Worm (Caenorhabditis elegans) whole organism, L1 larva: ENCODE measurements around the gene T09A12.1.

Experiments
- C04F5.9 ChIP-seq: sonication (generic microtip); optimal IDR thresholded peaks from 2 replicates; lab custom pipeline; 2016; ENCODE audit warnings: missing genetic modification characterization, missing compliant biosample characterization
- F16B12.6 ChIP-seq: fragments of 150-350 bp; optimal IDR thresholded peaks from 2 replicates; lab custom pipeline; 2014; ENCODE audit warnings: missing biosample characterization, missing genetic modification characterization
- aha-1 ChIP-seq: fragments of 150-350 bp; optimal IDR thresholded peaks from 2 replicates; lab custom pipeline; 2014; ENCODE audit warnings: missing biosample characterization, missing genetic modification characterization
- alr-1 ChIP-seq: fragments of 200-800 bp; sonication (Bioruptor generic); optimal IDR thresholded peaks from 2 replicates; lab custom pipeline; 2018; ENCODE audit warnings: borderline replicate concordance, mild to moderate bottlenecking, missing genetic modification characterization, missing compliant biosample characterization
- ceh-63 ChIP-seq: fragments of 200-800 bp; sonication (Bioruptor generic); optimal IDR thresholded peaks from 2 replicates; lab custom pipeline; 2018; ENCODE audit warnings: mild to moderate bottlenecking, missing genetic modification characterization, missing compliant biosample characterization
- ceh-82 ChIP-seq, 3 experiments: fragments of 150-350 bp in 1 of 3; sonication (generic microtip) in 2 of 3; optimal IDR thresholded peaks; 2 replicates each; lab custom pipeline; 2014 to 2017; ENCODE audit warnings: missing biosample characterization in 3 of 3, missing genetic modification characterization in 3 of 3
- ceh-90 ChIP-seq: sonication (generic microtip); optimal IDR thresholded peaks from 2 replicates; lab custom pipeline; 2016; ENCODE audit warnings: missing genetic modification characterization, missing compliant biosample characterization
- ces-1 ChIP-seq: fragments of 150-350 bp; optimal IDR thresholded peaks from 2 replicates; lab custom pipeline; 2014; ENCODE audit warnings: missing biosample characterization, missing genetic modification reagents, missing genetic modification characterization
- egl-13 ChIP-seq: sonication (generic microtip); optimal IDR thresholded peaks from 2 replicates; lab custom pipeline; 2016; ENCODE audit warnings: missing genotype, missing genetic modification reagents, missing genetic modification characterization, missing compliant biosample characterization
- ets-5 ChIP-seq: fragments of 200-800 bp; sonication (Bioruptor generic); IDR thresholded peaks from 2 replicates; pipeline ENCODE4 v1.3.6; 2022; ENCODE audit warnings: missing genetic modification characterization, missing compliant biosample characterization
- fkh-8 ChIP-seq: sonication (generic microtip); optimal IDR thresholded peaks from 2 replicates; lab custom pipeline; 2016; ENCODE audit warnings: mild to moderate bottlenecking, missing genetic modification characterization, missing compliant biosample characterization
- fos-1 ChIP-seq: fragments of 150-350 bp; optimal IDR thresholded peaks from 2 replicates; lab custom pipeline; 2014; ENCODE audit warnings: missing biosample characterization, missing genetic modification characterization
- hlh-17 ChIP-seq: fragments of 200-800 bp; sonication (Bioruptor generic); optimal IDR thresholded peaks from 2 replicates; lab custom pipeline; 2018; ENCODE audit warnings: missing genetic modification characterization, mild to moderate bottlenecking, missing compliant biosample characterization, moderate library complexity, borderline replicate concordance
- hlh-4 ChIP-seq: sonication (generic microtip); optimal IDR thresholded peaks from 2 replicates; lab custom pipeline; 2016; ENCODE audit warnings: mild to moderate bottlenecking, missing genetic modification characterization, missing compliant biosample characterization
- hpl-2 ChIP-seq: fragments of 150-350 bp; optimal IDR thresholded peaks from 2 replicates; lab custom pipeline; 2014; ENCODE audit warnings: missing biosample characterization, missing genetic modification reagents, missing genetic modification characterization
- irx-1 ChIP-seq: sonication (generic microtip); optimal IDR thresholded peaks from 2 replicates; lab custom pipeline; 2016; ENCODE audit warnings: missing genetic modification characterization, missing compliant biosample characterization
- jun-1 ChIP-seq: fragments of 150-350 bp; optimal IDR thresholded peaks from 2 replicates; lab custom pipeline; 2014; ENCODE audit warnings: missing biosample characterization, missing genetic modification reagents, missing genetic modification characterization
- lin-35 ChIP-seq, 2 experiments: fragments of 150-350 bp; optimal IDR thresholded peaks; 2 replicates each; lab custom pipeline; 2014; ENCODE audit warnings: missing biosample characterization in 2 of 2, missing genetic modification characterization in 2 of 2, missing genetic modification reagents in 2 of 2
- lir-3 ChIP-seq: sonication (generic microtip); optimal IDR thresholded peaks from 2 replicates; lab custom pipeline; 2016; ENCODE audit warnings: mild to moderate bottlenecking, missing genetic modification characterization, moderate library complexity, missing compliant biosample characterization; ENCODE audit not compliant: poor library complexity
- mab-9 ChIP-seq: fragments of 200-800 bp; sonication (Bioruptor generic); IDR thresholded peaks from 2 replicates; pipeline ENCODE4 v1.3.6; 2022; ENCODE audit warnings: missing genetic modification reagents, missing genetic modification characterization, missing compliant biosample characterization
- mef-2 ChIP-seq: fragments of 150-350 bp; optimal IDR thresholded peaks from 2 replicates; lab custom pipeline; 2014; ENCODE audit warnings: missing biosample characterization, missing genetic modification characterization
- nhr-11 ChIP-seq: fragments of 150-350 bp; optimal IDR thresholded peaks from 2 replicates; lab custom pipeline; 2014; ENCODE audit warnings: missing biosample characterization, missing genetic modification characterization
- nhr-19 ChIP-seq: fragments of 200-800 bp; sonication (Bioruptor generic); conservative IDR thresholded peaks from 2 replicates; pipeline ENCODE4 v1.3.6; 2022; ENCODE audit warnings: missing genetic modification characterization, missing compliant biosample characterization
- nhr-20 ChIP-seq: sonication (generic microtip); optimal IDR thresholded peaks from 2 replicates; lab custom pipeline; 2016; ENCODE audit warnings: mild to moderate bottlenecking, missing genetic modification characterization, missing compliant biosample characterization
- nhr-28 ChIP-seq: fragments of 150-350 bp; optimal IDR thresholded peaks from 2 replicates; lab custom pipeline; 2014; ENCODE audit warnings: missing biosample characterization, missing genetic modification characterization
- nhr-47 ChIP-seq: sonication (generic microtip); optimal IDR thresholded peaks from 2 replicates; lab custom pipeline; 2016; ENCODE audit warnings: mild to moderate bottlenecking, missing genetic modification characterization, moderate library complexity, missing compliant biosample characterization
- nhr-71 ChIP-seq: sonication (generic microtip); optimal IDR thresholded peaks from 2 replicates; lab custom pipeline; 2016; ENCODE audit warnings: mild to moderate bottlenecking, missing genetic modification characterization, moderate library complexity, missing compliant biosample characterization
- nhr-76 ChIP-seq: sonication (generic microtip); optimal IDR thresholded peaks from 2 replicates; lab custom pipeline; 2017; ENCODE audit warnings: missing biosample characterization, missing genetic modification characterization
- nhr-77 ChIP-seq: fragments of 150-350 bp; optimal IDR thresholded peaks from 2 replicates; lab custom pipeline; 2014; ENCODE audit warnings: missing biosample characterization, missing genetic modification characterization
- pag-3 ChIP-seq: sonication (generic microtip); optimal IDR thresholded peaks from 2 replicates; lab custom pipeline; 2017; ENCODE audit warnings: missing genetic modification characterization, mild to moderate bottlenecking, missing compliant biosample characterization, antibody characterized with exemption, borderline replicate concordance; ENCODE audit not compliant: insufficient read depth
- pax-3 ChIP-seq: fragments of 200-800 bp; sonication (Bioruptor generic); optimal IDR thresholded peaks from 2 replicates; lab custom pipeline; 2018; ENCODE audit warnings: mild to moderate bottlenecking, missing genetic modification characterization, moderate library complexity, missing compliant biosample characterization
- pqm-1 ChIP-seq: sonication (generic microtip); optimal IDR thresholded peaks from 3 replicates; lab custom pipeline; 2017; ENCODE audit warnings: missing biosample characterization, missing genetic modification characterization
- snpc-4 ChIP-seq: fragments of 150-350 bp; optimal IDR thresholded peaks from 2 replicates; lab custom pipeline; 2014; ENCODE audit warnings: missing biosample characterization, missing genetic modification characterization
- snu-23 ChIP-seq: sonication (generic microtip); optimal IDR thresholded peaks from 2 replicates; lab custom pipeline; 2016; ENCODE audit warnings: missing genetic modification characterization, missing compliant biosample characterization
- sox-4 ChIP-seq: sonication (generic microtip); optimal IDR thresholded peaks from 2 replicates; lab custom pipeline; 2016; ENCODE audit warnings: missing genetic modification characterization, missing compliant biosample characterization
- sptf-1 ChIP-seq: fragments of 150-350 bp; optimal IDR thresholded peaks from 2 replicates; lab custom pipeline; 2014; ENCODE audit warnings: missing biosample characterization, missing genetic modification characterization
- tlp-1 ChIP-seq: fragments of 150-350 bp; optimal IDR thresholded peaks from 2 replicates; lab custom pipeline; 2014; ENCODE audit warnings: missing biosample characterization, missing genetic modification characterization
- unc-130 ChIP-seq: fragments of 150-350 bp; optimal IDR thresholded peaks from 2 replicates; lab custom pipeline; 2017; ENCODE audit warnings: missing biosample characterization, missing genetic modification characterization, inconsistent platforms
- xbp-1 ChIP-seq: sonication (generic microtip); optimal IDR thresholded peaks from 2 replicates; lab custom pipeline; 2016; ENCODE audit warnings: missing genetic modification characterization, missing compliant biosample characterization
- zag-1 ChIP-seq: fragments of 150-350 bp; optimal IDR thresholded peaks from 2 replicates; lab custom pipeline; 2014; ENCODE audit warnings: missing biosample characterization, missing genetic modification characterization

T09A12.1 gene

DNA sequence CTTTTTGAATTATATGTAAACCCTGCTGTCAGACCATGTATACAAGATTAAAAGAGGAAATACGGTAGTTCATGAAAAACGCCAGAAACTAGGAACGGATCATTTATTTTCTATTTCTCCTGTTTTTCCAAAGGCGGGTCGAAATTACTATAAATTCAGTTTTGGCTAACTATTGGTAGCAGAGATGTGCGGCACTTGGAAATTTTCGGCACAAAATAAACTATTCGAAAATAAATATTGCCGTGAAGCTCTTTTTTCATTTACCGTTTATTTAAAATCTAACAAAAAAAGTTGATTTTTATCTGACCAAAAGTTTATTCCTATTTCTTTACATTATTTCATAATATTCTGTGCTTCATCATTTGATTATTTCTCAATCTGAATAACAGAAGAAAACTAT, at the start of gene T09A12.1:
TSS of gene T09A12.1 (plus strand) at position 301 of the 400 bp plus-strand sequence.
- TF ChIP-seq nhr-19 (GFP tag; lab: Robert Waterston, UW) (no peak), aha-1 (no peak), ceh-90 (no peak), sox-4 (no peak), mab-9 (GFP tag; lab: Robert Waterston, UW) (no peak), lin-35 (GFP tag; optimal IDR thresholded peaks at IDR 0.05; lab: Kevin White, UChicago) (no peak), lir-3 (tag; lab: Kevin White, UChicago) (no peak), egl-13 (tag; lab: Kevin White, UChicago) (no peak), zag-1 (tag; lab: Kevin White, UChicago) (no peak), pax-3 (no peak), ets-5 (no peak), pqm-1 (tag; lab: Kevin White, UChicago) (no peak), nhr-47 (tag; lab: Kevin White, UChicago) (no peak), nhr-77 (tag; lab: Kevin White, UChicago) (no peak), mef-2 (tag; lab: Kevin White, UChicago) (no peak), C04F5.9 (tag; lab: Kevin White, UChicago) (no peak), irx-1 (no peak), fkh-8 (tag; lab: Kevin White, UChicago) (no peak), nhr-20 (tag; lab: Kevin White, UChicago) (no peak)

DNA sequence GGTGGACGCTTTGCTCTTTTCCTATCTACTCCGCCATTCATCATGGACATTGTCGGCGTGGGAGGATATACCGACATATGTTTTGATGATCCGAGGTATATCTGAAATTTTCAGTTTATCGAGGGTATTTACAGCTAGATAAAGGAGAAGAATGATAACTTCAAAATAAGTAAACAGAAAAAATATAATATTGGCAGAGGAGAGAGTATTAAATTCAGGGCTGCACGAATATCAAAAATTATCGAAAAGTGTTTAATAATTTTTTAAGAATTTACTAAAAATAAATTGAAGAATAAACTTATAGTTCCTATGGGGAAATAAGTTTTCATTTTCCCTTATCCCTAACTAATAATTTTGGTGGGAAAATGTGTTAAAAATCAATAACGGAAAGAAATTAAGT, 45.4 kb upstream of the T09A12.1 start, which contains the start of gene wsp-1:
TSS of gene wsp-1 (minus strand) at position 101 of the 400 bp plus-strand sequence.
- TF ChIP-seq F16B12.6 (tag; lab: Kevin White, UChicago) (no peak), ceh-63 (GFP tag; lab: Kevin White, UChicago) (no peak), snu-23 (GFP tag; lab: Kevin White, UChicago) (no peak), ceh-90 (no peak), alr-1 (tag; lab: Kevin White, UChicago) (no peak), pag-3 (no peak), jun-1 (tag; lab: Kevin White, UChicago) (no peak), lir-3 (tag; lab: Kevin White, UChicago) (no peak), tlp-1 (no peak), hlh-4 (tag; lab: Kevin White, UChicago) (no peak), hlh-17 (GFP tag; lab: Kevin White, UChicago) (no peak), nhr-11 (tag; lab: Kevin White, UChicago) (no peak), sptf-1 (tag; lab: Kevin White, UChicago) (no peak), nhr-76 (tag; lab: Kevin White, UChicago) (no peak), nhr-71 (tag; lab: Kevin White, UChicago) (no peak), hpl-2 (GFP tag; lab: Kevin White, UChicago) (no peak), sox-4 (no peak), pqm-1 (tag; lab: Kevin White, UChicago) (no peak), unc-130 (tag; lab: Kevin White, UChicago) (no peak)

DNA sequence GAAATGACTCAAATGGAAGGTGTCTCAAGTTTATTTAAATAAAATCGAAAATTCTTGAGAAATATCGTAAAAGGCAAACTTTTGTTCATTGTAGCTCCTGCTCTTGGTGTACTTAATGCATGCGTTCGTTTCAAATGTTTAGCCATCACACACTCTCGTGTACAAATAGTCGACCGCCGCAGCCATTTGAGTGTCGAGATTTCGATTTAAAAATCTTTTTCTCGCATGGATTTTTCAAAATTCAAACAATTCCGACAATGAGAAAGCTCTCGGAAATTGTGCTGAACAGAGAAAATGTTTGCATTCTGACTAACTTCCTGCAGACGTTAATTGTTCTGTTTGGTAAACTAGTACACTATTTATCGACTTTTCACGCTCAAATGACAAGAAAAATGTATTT, 44.9 kb upstream of the T09A12.1 start:
- no peak for TF ChIP-seq xbp-1
- no peak for TF ChIP-seq fos-1 (tag; lab: Kevin White, UChicago)
- TF ChIP-seq ces-1: no peak
- TF ChIP-seq snpc-4 (tag; lab: Kevin White, UChicago): no peak
- no peak for TF ChIP-seq nhr-77 (tag; lab: Kevin White, UChicago)
- TF ChIP-seq pqm-1 (tag; lab: Kevin White, UChicago): no peak
- TF ChIP-seq ceh-82 (tag; optimal IDR thresholded peaks at IDR 0.05; lab: Kevin White, UChicago): no peak
- TF ChIP-seq alr-1 (tag; lab: Kevin White, UChicago): no peak
- TF ChIP-seq nhr-28 (tag; lab: Kevin White, UChicago): no peak
- no peak for TF ChIP-seq jun-1 (tag; lab: Kevin White, UChicago)
